Fruit fly (Drosophila melanogaster) whole organism, wandering third instar larva: Measurements from ENCODE around the gene glob1.

Source experiments
- Abd-B ChIP-seq: fragments of >200 bp; optimal IDR thresholded peaks from 2 replicates; lab custom pipeline; 2017; ENCODE audit warnings: missing biosample characterization, missing genetic modification characterization
- CG32264 ChIP-seq: fragments of 200-800 bp; sonication (Bioruptor generic); optimal IDR thresholded peaks from 2 replicates; lab custom pipeline; 2016; ENCODE audit warnings: missing biosample characterization, missing genetic modification characterization
- CG9705 ChIP-seq: fragments of 200-800 bp; sonication (Bioruptor generic); optimal IDR thresholded peaks from 2 replicates; lab custom pipeline; 2018; ENCODE audit warnings: missing biosample characterization, mild to moderate bottlenecking, missing genetic modification characterization
- CrebA ChIP-seq: fragments of 200-800 bp; sonication (Bioruptor generic); optimal IDR thresholded peaks from 2 replicates; lab custom pipeline; 2016; ENCODE audit warnings: missing biosample characterization, mild to moderate bottlenecking, missing genetic modification characterization, borderline replicate concordance
- Dfd ChIP-seq: fragments of >200 bp; optimal IDR thresholded peaks from 2 replicates; lab custom pipeline; 2017; ENCODE audit warnings: missing biosample characterization, missing genetic modification characterization
- Dif ChIP-seq: fragments of 200-275, 200-300 bp; sonication (Bioruptor generic); optimal IDR thresholded peaks from 2 replicates; lab custom pipeline; 2018; ENCODE audit warnings: missing biosample characterization, missing genetic modification characterization; ENCODE audit not compliant: partially characterized antibody
- GATAd ChIP-seq: sonication (Bioruptor generic); optimal IDR thresholded peaks from 2 replicates; lab custom pipeline; 2016; ENCODE audit warnings: missing biosample characterization, missing genetic modification characterization
- HLH106 ChIP-seq: fragments of 200-800 bp; optimal IDR thresholded peaks from 3 replicates; lab custom pipeline; 2019; ENCODE audit warnings: missing biosample characterization, mild to moderate bottlenecking, missing genetic modification characterization, moderate library complexity
- Hr78 ChIP-seq: fragments of >200 bp; optimal IDR thresholded peaks from 2 replicates; lab custom pipeline; 2017; ENCODE audit warnings: missing biosample characterization, missing genetic modification characterization
- Hr83 ChIP-seq: fragments of 200-300 bp; sonication (Bioruptor generic); optimal IDR thresholded peaks from 2 replicates; lab custom pipeline; 2016; ENCODE audit warnings: missing biosample characterization, mild to moderate bottlenecking, missing genetic modification characterization, moderate library complexity; ENCODE audit not compliant: poor library complexity, severe bottlenecking
- Jra ChIP-seq: sonication (Bioruptor generic); optimal IDR thresholded peaks from 2 replicates; lab custom pipeline; 2016; ENCODE audit warnings: missing biosample characterization, missing genetic modification characterization
- Mio ChIP-seq: sonication (Bioruptor generic); optimal IDR thresholded peaks from 2 replicates; lab custom pipeline; 2016; ENCODE audit warnings: missing biosample characterization, missing genetic modification characterization
- Myc ChIP-seq: fragments of >200 bp; optimal IDR thresholded peaks from 2 replicates; lab custom pipeline; 2017
- N ChIP-seq: fragments of >200 bp; optimal IDR thresholded peaks from 2 replicates; lab custom pipeline; 2018; ENCODE audit warnings: missing biosample characterization, missing external identifiers, missing genetic modification characterization
- OdsH ChIP-seq: fragments of 200-800 bp; sonication (Bioruptor generic); optimal IDR thresholded peaks from 2 replicates; lab custom pipeline; 2016; ENCODE audit warnings: missing biosample characterization, mild to moderate bottlenecking, missing genetic modification characterization
- Rel ChIP-seq, 2 experiments: fragments of 200-800 bp; sonication (Bioruptor generic) in 1 of 2; optimal IDR thresholded peaks; 2 replicates in 1 of 2; 3 replicates in 1 of 2; lab custom pipeline; 2016 to 2019; ENCODE audit warnings: mild to moderate bottlenecking in 2 of 2, missing biosample characterization in 2 of 2, missing genetic modification characterization in 2 of 2, moderate library complexity in 1 of 2
- Sp1 ChIP-seq: fragments of 200-800 bp; sonication (Bioruptor generic); optimal IDR thresholded peaks from 3 replicates; lab custom pipeline; 2019; ENCODE audit warnings: missing biosample characterization, mild to moderate bottlenecking, missing genetic modification characterization, moderate library complexity
- Vsx2 ChIP-seq: fragments of 200-300, 225-300 bp; sonication (Bioruptor generic); optimal IDR thresholded peaks from 2 replicates; lab custom pipeline; 2018; ENCODE audit warnings: missing biosample characterization, missing genetic modification characterization; ENCODE audit not compliant: partially characterized antibody
- br ChIP-seq: fragments of 200-800 bp; sonication (Bioruptor generic); optimal IDR thresholded peaks from 2 replicates; lab custom pipeline; 2016; ENCODE audit warnings: missing biosample characterization, missing genetic modification characterization
- brk ChIP-seq: fragments of 200-800 bp; sonication (Bioruptor generic); optimal IDR thresholded peaks from 2 replicates; lab custom pipeline; 2016; ENCODE audit warnings: missing biosample characterization, mild to moderate bottlenecking, missing genetic modification characterization
- dl ChIP-seq, 2 experiments: fragments of 175-275, 200-275 bp in 1 of 2; fragments of 200-275 bp in 1 of 2; sonication (Bioruptor generic); optimal IDR thresholded peaks; lab custom pipeline; 2018; ENCODE audit warnings: mild to moderate bottlenecking in 2 of 2, missing biosample characterization in 2 of 2, missing genetic modification characterization in 2 of 2, moderate library complexity in 2 of 2; ENCODE audit not compliant: partially characterized antibody in 2 of 2, insufficient read depth in 1 of 2
- dmrt93B ChIP-seq: fragments of 200-800 bp; sonication (Bioruptor generic); optimal IDR thresholded peaks from 2 replicates; lab custom pipeline; 2018; ENCODE audit warnings: missing biosample characterization, mild to moderate bottlenecking, missing genetic modification characterization
- dsf ChIP-seq: sonication (Bioruptor generic); optimal IDR thresholded peaks from 2 replicates; lab custom pipeline; 2016; ENCODE audit warnings: missing biosample characterization, missing genetic modification characterization, borderline replicate concordance
- ey ChIP-seq: fragments of 200-800 bp; sonication (Bioruptor generic); optimal IDR thresholded peaks from 2 replicates; lab custom pipeline; 2016; ENCODE audit warnings: missing biosample characterization, missing genetic modification characterization
- foxo ChIP-seq, 2 experiments: fragments of 200-800 bp; sonication (Bioruptor generic); optimal IDR thresholded peaks; 2 replicates in 1 of 2; 3 replicates in 1 of 2; lab custom pipeline; 2016 to 2017; ENCODE audit warnings: missing biosample characterization in 2 of 2, missing genetic modification characterization in 2 of 2
- fru ChIP-seq: fragments of 200-800 bp; sonication (Bioruptor generic); optimal IDR thresholded peaks from 3 replicates; lab custom pipeline; 2016; ENCODE audit warnings: missing biosample characterization, mild to moderate bottlenecking, missing genetic modification characterization
- h ChIP-seq: fragments of 200-800 bp; sonication (Bioruptor generic); optimal IDR thresholded peaks from 3 replicates; lab custom pipeline; 2016; ENCODE audit warnings: missing biosample characterization, mild to moderate bottlenecking, missing genetic modification characterization
- jim ChIP-seq: fragments of 175-275, 200-325 bp; sonication (Bioruptor generic); optimal IDR thresholded peaks from 2 replicates; lab custom pipeline; 2016; ENCODE audit warnings: missing biosample characterization, mild to moderate bottlenecking, missing genetic modification characterization
- lola ChIP-seq: fragments of >200 bp; optimal IDR thresholded peaks from 2 replicates; lab custom pipeline; 2017; ENCODE audit warnings: missing biosample characterization, missing genetic modification characterization
- pan ChIP-seq: fragments of >200 bp; optimal IDR thresholded peaks from 2 replicates; lab custom pipeline; 2017
- psq ChIP-seq: fragments of 200-800 bp; sonication (Bioruptor generic); optimal IDR thresholded peaks from 3 replicates; lab custom pipeline; 2017; ENCODE audit warnings: missing biosample characterization, mild to moderate bottlenecking, missing genetic modification characterization, moderate library complexity
- rgr ChIP-seq: fragments of 200-800 bp; sonication (Bioruptor generic); optimal IDR thresholded peaks from 3 replicates; lab custom pipeline; 2016; ENCODE audit warnings: missing biosample characterization, mild to moderate bottlenecking, missing genetic modification characterization
- sage ChIP-seq: fragments of 200-800 bp; sonication (Bioruptor generic); optimal IDR thresholded peaks from 2 replicates; lab custom pipeline; 2016; ENCODE audit warnings: missing biosample characterization, mild to moderate bottlenecking, missing genetic modification characterization
- sv ChIP-seq: fragments of 200-800 bp; sonication (Bioruptor generic); optimal IDR thresholded peaks from 3 replicates; lab custom pipeline; 2016; ENCODE audit warnings: missing biosample characterization, missing genetic modification characterization
- tai ChIP-seq: sonication (Bioruptor generic); optimal IDR thresholded peaks from 2 replicates; lab custom pipeline; 2016; ENCODE audit warnings: missing biosample characterization, missing genetic modification characterization
- usp ChIP-seq: fragments of >200 bp; optimal IDR thresholded peaks from 2 replicates; lab custom pipeline; 2017; ENCODE audit warnings: missing biosample characterization, missing genetic modification characterization
- woc ChIP-seq: sonication (Bioruptor generic); optimal IDR thresholded peaks from 2 replicates; lab custom pipeline; 2016; ENCODE audit warnings: missing biosample characterization, mild to moderate bottlenecking, missing genetic modification characterization

Gene glob1

DNA sequence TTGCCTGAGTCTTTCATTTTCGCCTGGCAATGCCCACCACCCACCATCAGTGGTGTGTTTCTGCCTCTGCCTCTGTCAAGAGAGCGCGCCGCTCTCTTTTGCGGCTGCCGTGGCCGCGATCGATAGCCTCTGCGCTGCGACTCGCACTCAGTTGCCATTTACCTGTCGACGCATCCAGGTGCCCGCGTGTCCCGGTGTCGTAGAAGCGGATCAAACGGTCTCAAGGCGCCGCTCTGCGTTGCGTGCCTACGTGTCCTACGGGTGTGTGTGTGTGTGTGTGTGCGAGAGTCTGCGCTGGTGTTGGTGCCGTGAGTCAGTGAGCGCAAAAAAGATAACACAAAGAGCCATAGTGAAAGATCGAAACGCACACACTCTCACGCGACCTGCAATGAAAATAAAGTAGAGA lies 16.3 kb upstream of the glob1 start, which contains the start of gene Fbxl7:
Gene Fbxl7, plus strand, starts transcription at position 148 of the 406 bp plus-strand sequence.
- TF ChIP-seq OdsH (GFP tag; lab: Kevin White, UChicago) (no peak), CrebA (GFP tag; lab: Kevin White, UChicago) (peak; percentile 2), dl (GFP tag; optimal IDR thresholded peaks at IDR 0.05; lab: Kevin White, UChicago; ENCODE audit: insufficient read depth in 1 of 2, partially characterized antibody in 2 of 2) (peak; percentile 55 to 72), rgr (GFP tag; lab: Kevin White, UChicago) (peak; percentile 8), Abd-B (GFP tag; lab: Kevin White, UChicago) (no peak), fru (GFP tag; lab: Kevin White, UChicago) (peak; percentile 15), Hr83 (GFP tag; lab: Kevin White, UChicago) (peak; percentile 78), Jra (GFP tag; lab: Kevin White, UChicago) (peak; percentile 56), tai (GFP tag; lab: Kevin White, UChicago) (no peak), dmrt93B (GFP tag; lab: Kevin White, UChicago) (no peak), h (GFP tag; lab: Kevin White, UChicago) (peak; percentile 48), Dfd (GFP tag; lab: Kevin White, UChicago) (peak; percentile 34), Myc (lab: Kevin White, UChicago) (no peak), Rel (GFP tag; optimal IDR thresholded peaks at IDR 0.05; lab: Kevin White, UChicago) (no peak), Rel (tag; optimal IDR thresholded peaks at IDR 0.05; lab: Kevin White, UChicago) (peak; percentile 11), jim (no peak), Hr78 (GFP tag; lab: Kevin White, UChicago) (no peak), GATAd (no peak), N (GFP tag; lab: Kevin White, UChicago) (no peak), lola (GFP tag; lab: Kevin White, UChicago) (no peak), Dif (GFP tag; lab: Kevin White, UChicago) (peak; percentile 46), usp (GFP tag; lab: Kevin White, UChicago) (no peak), woc (GFP tag; lab: Kevin White, UChicago) (no peak), foxo (GFP tag; optimal IDR thresholded peaks at IDR 0.05; lab: Kevin White, UChicago) (peak in 1 of 2 experiments; percentile 8)

DNA sequence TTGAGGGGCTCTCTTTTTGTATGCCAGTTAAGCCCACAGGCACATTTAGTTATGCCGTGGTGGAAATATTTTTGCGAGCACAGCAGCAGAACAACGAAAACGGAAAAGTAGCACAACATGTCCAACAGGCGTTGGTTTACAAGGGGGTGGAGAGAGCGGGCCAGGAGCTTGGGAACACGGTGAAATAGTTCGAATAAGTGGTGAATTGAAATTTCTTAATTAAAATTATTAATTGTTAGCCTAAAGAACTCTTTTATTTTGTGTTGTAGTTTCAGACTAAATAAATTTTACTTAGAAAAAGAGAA lies 15.7 kb upstream of the glob1 start:
- TF ChIP-seq Mio (GFP tag; lab: Kevin White, UChicago) (no peak), jim (no peak), Dfd (GFP tag; lab: Kevin White, UChicago) (no peak), pan (lab: Kevin White, UChicago) (no peak), h (GFP tag; lab: Kevin White, UChicago) (no peak), N (GFP tag; lab: Kevin White, UChicago) (no peak), Hr83 (GFP tag; lab: Kevin White, UChicago) (no peak), CG32264 (no peak), lola (GFP tag; lab: Kevin White, UChicago) (no peak), sv (GFP tag; lab: Kevin White, UChicago) (no peak), Hr78 (GFP tag; lab: Kevin White, UChicago) (no peak), CG9705 (no peak), brk (GFP tag; lab: Kevin White, UChicago) (no peak), dl (GFP tag; optimal IDR thresholded peaks at IDR 0.05; lab: Kevin White, UChicago; ENCODE audit: insufficient read depth in 1 of 2, partially characterized antibody in 2 of 2) (no peak)
- TF ChIP-seq, all 38 proteins: peak for 0

DNA sequence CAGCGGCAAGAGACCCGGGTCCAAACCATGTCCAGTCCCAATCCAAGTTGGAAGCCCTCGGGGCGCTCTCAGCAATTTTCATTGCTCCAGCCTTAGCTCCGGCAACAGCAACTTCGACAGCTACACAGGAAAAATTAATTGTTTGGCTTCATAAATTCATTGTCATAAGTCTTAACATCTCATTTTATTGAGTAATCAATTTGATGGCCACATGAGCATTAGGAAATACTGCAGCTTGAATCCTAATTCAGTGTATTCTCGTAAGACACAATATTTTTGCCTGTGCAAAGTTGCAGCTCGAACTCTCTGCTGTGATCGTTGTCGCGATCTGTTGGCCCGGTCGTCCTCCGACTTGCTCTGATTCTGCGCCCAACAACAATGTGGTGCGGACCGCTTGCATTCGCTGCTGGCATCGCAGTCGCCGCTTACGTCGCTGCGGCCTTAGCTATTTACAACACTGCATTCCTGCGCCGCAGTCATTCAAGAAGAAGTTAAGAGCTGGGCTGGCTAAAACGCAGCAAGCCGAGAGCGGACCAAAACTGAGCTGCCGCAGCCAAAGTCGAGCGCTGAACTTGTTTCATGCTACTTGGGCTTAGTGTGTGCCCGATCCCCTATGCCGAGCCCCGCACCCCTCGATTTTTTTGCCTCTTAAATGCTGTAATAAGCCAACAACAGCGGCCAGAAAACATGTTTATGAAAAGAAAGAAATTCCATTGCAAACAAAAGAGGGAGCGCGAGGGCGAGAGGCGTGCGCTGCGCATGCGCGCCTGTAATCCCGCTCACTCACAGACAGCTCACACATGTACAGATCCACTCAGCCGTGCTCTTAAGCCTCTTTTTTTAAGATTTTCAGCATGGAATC lies 15.2 kb upstream of the glob1 start:
- peak; percentile 95 for TF ChIP-seq br
- TF ChIP-seq GATAd: no peak
- TF ChIP-seq dsf (GFP tag; lab: Kevin White, UChicago): peak; percentile 57
- TF ChIP-seq woc (GFP tag; lab: Kevin White, UChicago): peak; percentile 90
- peak; percentile 93 for TF ChIP-seq OdsH (GFP tag; lab: Kevin White, UChicago)
- no peak for TF ChIP-seq lola (GFP tag; lab: Kevin White, UChicago)
- peak; percentile 83 for TF ChIP-seq dmrt93B (GFP tag; lab: Kevin White, UChicago)
- peak; percentile 85 for TF ChIP-seq Sp1 (GFP tag; lab: Kevin White, UChicago)
- no peak for TF ChIP-seq usp (GFP tag; lab: Kevin White, UChicago)
- no peak for TF ChIP-seq brk (GFP tag; lab: Kevin White, UChicago)
- peak; percentile 95 for TF ChIP-seq ey
- no peak for TF ChIP-seq Jra (GFP tag; lab: Kevin White, UChicago)
- TF ChIP-seq Dif (GFP tag; lab: Kevin White, UChicago): peak; percentile 71
- TF ChIP-seq HLH106: peak; percentile 89
- peak; percentile 85 for TF ChIP-seq CG32264
- TF ChIP-seq CG9705: peak; percentile 27
- TF ChIP-seq Myc (lab: Kevin White, UChicago): no peak
- TF ChIP-seq fru (GFP tag; lab: Kevin White, UChicago): peak; percentile 94
- TF ChIP-seq rgr (GFP tag; lab: Kevin White, UChicago): peak; percentile 92
- peak in 1 of 2 experiments; percentile 94 for TF ChIP-seq foxo (GFP tag; optimal IDR thresholded peaks at IDR 0.05; lab: Kevin White, UChicago)
- TF ChIP-seq dl (GFP tag; optimal IDR thresholded peaks at IDR 0.05; lab: Kevin White, UChicago; ENCODE audit: insufficient read depth in 1 of 2, partially characterized antibody in 2 of 2): peak in 1 of 2 experiments; percentile 66
- no peak for TF ChIP-seq Dfd (GFP tag; lab: Kevin White, UChicago)
- peak; percentile 83 for TF ChIP-seq psq (GFP tag; lab: Kevin White, UChicago)
- TF ChIP-seq sage (GFP tag; lab: Kevin White, UChicago): peak; percentile 87
- TF ChIP-seq Mio (GFP tag; lab: Kevin White, UChicago): peak; percentile 57
- TF ChIP-seq h (GFP tag; lab: Kevin White, UChicago): peak; percentile 95
- peak; percentile 37 for TF ChIP-seq Rel (GFP tag; optimal IDR thresholded peaks at IDR 0.05; lab: Kevin White, UChicago)
- TF ChIP-seq Rel (tag; optimal IDR thresholded peaks at IDR 0.05; lab: Kevin White, UChicago): no peak
- TF ChIP-seq Abd-B (GFP tag; lab: Kevin White, UChicago): no peak
- no peak for TF ChIP-seq pan (lab: Kevin White, UChicago)
- peak; percentile 63 for TF ChIP-seq Vsx2 (GFP tag; lab: Kevin White, UChicago)
